Worm (Caenorhabditis elegans) whole organism, L3 larva: Measurements from ENCODE around the gene C06B8.7.

Source experiments
- ZK546.5 ChIP-seq: sonication (generic microtip); optimal IDR thresholded peaks from 2 replicates; lab custom pipeline; 2017; ENCODE audit warnings: missing biosample characterization, missing genetic modification characterization
- aly-2 ChIP-seq: fragments of 150-350 bp; optimal IDR thresholded peaks from 2 replicates; lab custom pipeline; 2014; ENCODE audit warnings: missing biosample characterization, missing genetic modification characterization
- ama-1 ChIP-seq: fragments of 150-350 bp; optimal IDR thresholded peaks from 2 replicates; lab custom pipeline; 2018
- ceh-16 ChIP-seq: sonication (generic microtip); optimal IDR thresholded peaks from 2 replicates; lab custom pipeline; 2017; ENCODE audit warnings: missing biosample characterization, missing genetic modification characterization
- ceh-28 ChIP-seq: fragments of 150-350 bp; optimal IDR thresholded peaks from 2 replicates; lab custom pipeline; 2014; ENCODE audit warnings: missing biosample characterization, missing genetic modification reagents, missing genetic modification characterization
- ceh-82 ChIP-seq: fragments of 150-350 bp; optimal IDR thresholded peaks from 2 replicates; lab custom pipeline; 2014; ENCODE audit warnings: missing biosample characterization, missing genetic modification characterization
- ceh-9 ChIP-seq: sonication (generic microtip); optimal IDR thresholded peaks from 2 replicates; lab custom pipeline; 2018; ENCODE audit warnings: missing biosample characterization, missing genetic modification characterization
- egl-5 ChIP-seq: fragments of 150-350 bp; optimal IDR thresholded peaks from 2 replicates; lab custom pipeline; 2017; ENCODE audit warnings: missing biosample characterization, missing genetic modification reagents, missing genetic modification characterization, inconsistent platforms
- elt-1 ChIP-seq: fragments of 150-350 bp; optimal IDR thresholded peaks from 2 replicates; lab custom pipeline; 2014; ENCODE audit warnings: missing biosample characterization, missing genetic modification characterization
- elt-2 ChIP-seq: sonication (generic microtip); optimal IDR thresholded peaks from 2 replicates; lab custom pipeline; 2016; ENCODE audit warnings: missing genetic modification reagents, mild to moderate bottlenecking, missing genetic modification characterization, missing compliant biosample characterization
- eor-1 ChIP-seq, 2 experiments: fragments of 150-350 bp; optimal IDR thresholded peaks; 2 replicates each; lab custom pipeline; 2014 to 2018; ENCODE audit warnings: missing biosample characterization in 2 of 2, missing genetic modification characterization in 2 of 2
- fkh-10 ChIP-seq: sonication (generic microtip); optimal IDR thresholded peaks from 2 replicates; lab custom pipeline; 2017; ENCODE audit warnings: missing biosample characterization, missing genetic modification reagents, missing genetic modification characterization
- fkh-2 ChIP-seq: fragments of 150-350 bp; optimal IDR thresholded peaks from 2 replicates; lab custom pipeline; 2014; ENCODE audit warnings: missing biosample characterization, missing genetic modification reagents, missing genetic modification characterization
- fos-1 ChIP-seq: fragments of 150-350 bp; optimal IDR thresholded peaks from 2 replicates; lab custom pipeline; 2014; ENCODE audit warnings: missing biosample characterization, missing genetic modification characterization
- hmg-11 ChIP-seq: sonication (generic microtip); optimal IDR thresholded peaks from 2 replicates; lab custom pipeline; 2016; ENCODE audit warnings: missing genetic modification characterization, missing compliant biosample characterization
- jun-1 ChIP-seq: fragments of 150-350 bp; optimal IDR thresholded peaks from 2 replicates; lab custom pipeline; 2014; ENCODE audit warnings: missing biosample characterization, missing genetic modification reagents, missing genetic modification characterization
- lin-15B ChIP-seq: fragments of 150-350 bp; optimal IDR thresholded peaks from 2 replicates; lab custom pipeline; 2014; ENCODE audit warnings: missing biosample characterization, missing genetic modification characterization
- lin-39 ChIP-seq: fragments of 150-350 bp; optimal IDR thresholded peaks from 2 replicates; lab custom pipeline; 2018; ENCODE audit warnings: missing biosample characterization, missing genetic modification reagents, missing genetic modification characterization
- lsy-12 ChIP-seq: sonication (generic microtip); optimal IDR thresholded peaks from 2 replicates; lab custom pipeline; 2016; ENCODE audit warnings: mild to moderate bottlenecking, missing genetic modification characterization, missing compliant biosample characterization
- mdl-1 ChIP-seq: fragments of 150-350 bp; optimal IDR thresholded peaks from 2 replicates; lab custom pipeline; 2014; ENCODE audit warnings: missing biosample characterization, missing genetic modification characterization
- mml-1 ChIP-seq: fragments of 150-350 bp; sonication (generic microtip); optimal IDR thresholded peaks from 3 replicates; lab custom pipeline; 2014; ENCODE audit warnings: missing biosample characterization, missing genetic modification characterization
- nfya-1 ChIP-seq: sonication (generic microtip); optimal IDR thresholded peaks from 2 replicates; lab custom pipeline; 2017; ENCODE audit warnings: missing genetic modification characterization, mild to moderate bottlenecking, missing compliant biosample characterization, antibody characterized with exemption, moderate library complexity; ENCODE audit not compliant: insufficient read depth
- nhr-12 ChIP-seq: fragments of 150-350 bp; optimal IDR thresholded peaks from 2 replicates; lab custom pipeline; 2014; ENCODE audit warnings: missing biosample characterization, missing genetic modification characterization
- nhr-23 ChIP-seq: fragments of 150-350 bp; optimal IDR thresholded peaks from 2 replicates; lab custom pipeline; 2014; ENCODE audit warnings: missing biosample characterization, missing genetic modification reagents, missing genetic modification characterization
- nhr-237 ChIP-seq: fragments of 150-350 bp; optimal IDR thresholded peaks from 2 replicates; lab custom pipeline; 2014; ENCODE audit warnings: missing biosample characterization, missing genetic modification characterization
- nhr-25 ChIP-seq: sonication (generic microtip); optimal IDR thresholded peaks from 2 replicates; lab custom pipeline; 2017; ENCODE audit warnings: missing biosample characterization, missing genetic modification characterization
- nhr-28 ChIP-seq: fragments of 150-350 bp; optimal IDR thresholded peaks from 2 replicates; lab custom pipeline; 2014; ENCODE audit warnings: missing biosample characterization, missing genetic modification characterization
- nhr-43 ChIP-seq: sonication (generic microtip); optimal IDR thresholded peaks from 2 replicates; lab custom pipeline; 2016; ENCODE audit warnings: mild to moderate bottlenecking, missing genetic modification characterization, missing compliant biosample characterization; ENCODE audit not compliant: poor library complexity, severe bottlenecking
- nhr-67 ChIP-seq: fragments of 150-350 bp; optimal IDR thresholded peaks from 2 replicates; lab custom pipeline; 2014; ENCODE audit warnings: missing biosample characterization, missing genetic modification characterization
- nhr-76 ChIP-seq: fragments of 150-350 bp; sonication (generic microtip); optimal IDR thresholded peaks from 5 replicates; lab custom pipeline; 2014; ENCODE audit warnings: missing biosample characterization, missing genetic modification characterization
- nhr-77 ChIP-seq: fragments of 150-350 bp; optimal IDR thresholded peaks from 2 replicates; lab custom pipeline; 2014; ENCODE audit warnings: missing biosample characterization, missing genetic modification characterization
- pha-4 ChIP-seq: fragments of 150-350 bp; optimal IDR thresholded peaks from 2 replicates; lab custom pipeline; 2014; ENCODE audit warnings: missing biosample characterization, missing genetic modification reagents, missing genetic modification characterization
- pqm-1 ChIP-seq: fragments of 150-350 bp; optimal IDR thresholded peaks from 2 replicates; lab custom pipeline; 2017; ENCODE audit warnings: missing biosample characterization, missing genetic modification characterization, inconsistent platforms
- sea-2 ChIP-seq: fragments of 150-350 bp; sonication (generic microtip); optimal IDR thresholded peaks from 4 replicates; lab custom pipeline; 2014; ENCODE audit warnings: missing biosample characterization, missing genetic modification reagents, missing genetic modification characterization
- skn-1 ChIP-seq: fragments of 150-350 bp; optimal IDR thresholded peaks from 2 replicates; lab custom pipeline; 2014; ENCODE audit warnings: missing biosample characterization, missing genetic modification characterization
- snpc-4 ChIP-seq: fragments of 150-350 bp; optimal IDR thresholded peaks from 2 replicates; lab custom pipeline; 2014; ENCODE audit warnings: missing biosample characterization, missing genetic modification characterization
- unc-39 ChIP-seq: sonication (generic microtip); optimal IDR thresholded peaks from 4 replicates; lab custom pipeline; 2017; ENCODE audit warnings: missing biosample characterization, missing genetic modification characterization
- unc-62 ChIP-seq: fragments of 150-350 bp; sonication (generic microtip); optimal IDR thresholded peaks from 4 replicates; lab custom pipeline; 2014; ENCODE audit warnings: missing biosample characterization, missing genetic modification reagents, missing genetic modification characterization
- zag-1 ChIP-seq: fragments of 150-350 bp; optimal IDR thresholded peaks from 2 replicates; lab custom pipeline; 2014; ENCODE audit warnings: missing biosample characterization, missing genetic modification characterization
- ztf-11 ChIP-seq: fragments of 150-350 bp; optimal IDR thresholded peaks from 2 replicates; lab custom pipeline; 2014; ENCODE audit warnings: missing biosample characterization, missing genetic modification characterization
- ztf-4 ChIP-seq: fragments of 150-350 bp; optimal IDR thresholded peaks from 2 replicates; lab custom pipeline; 2014; ENCODE audit warnings: missing biosample characterization, missing genetic modification characterization

The C06B8.7 gene

ce11 chrV:15497731-15498130 lies 803 bp upstream of the C06B8.7 start:
- TF ChIP-seq nhr-237 (tag; lab: Kevin White, UChicago) (no peak), nhr-76 (no peak), fkh-2 (no peak), pqm-1 (tag; lab: Kevin White, UChicago) (peak; percentile 95), fkh-10 (no peak), lsy-12 (peak; percentile 20), pha-4 (tag; lab: Kevin White, UChicago) (peak; percentile 99), elt-2 (tag; lab: Kevin White, UChicago) (peak; percentile 94), nhr-23 (tag; lab: Kevin White, UChicago) (no peak), nfya-1 (no peak), ceh-28 (tag; lab: Kevin White, UChicago) (peak; percentile 72), jun-1 (tag; lab: Kevin White, UChicago) (peak; percentile 84), skn-1 (tag; lab: Kevin White, UChicago) (no peak)

ce11 chrV:15499099-15499498 lies 565 bp downstream of the C06B8.7 start:
- TF ChIP-seq pqm-1 (tag; lab: Kevin White, UChicago): peak; percentile 19
- peak; percentile 31 for TF ChIP-seq elt-2 (tag; lab: Kevin White, UChicago)
- TF ChIP-seq pha-4 (tag; lab: Kevin White, UChicago): no peak

DNA sequence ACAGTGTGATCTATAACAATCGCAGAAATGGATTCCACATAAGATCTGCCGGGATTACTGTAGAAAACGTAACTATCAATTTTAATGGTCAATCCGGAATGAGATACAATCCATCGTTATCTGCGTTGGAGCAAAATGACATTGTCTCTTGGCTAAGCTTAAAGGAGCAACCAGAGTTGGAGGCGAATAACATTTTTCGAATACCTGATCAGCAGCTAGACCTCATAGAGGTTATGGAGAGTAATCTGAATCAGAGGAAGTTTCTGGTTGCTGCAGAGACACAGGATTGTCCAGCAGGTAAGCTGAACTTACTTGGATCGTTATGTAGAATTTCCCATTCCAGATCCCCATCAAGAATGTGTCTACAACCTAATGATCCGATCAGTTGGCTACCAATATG lies 5.1 kb downstream of the C06B8.7 start:
- TF ChIP-seq unc-62 (GFP tag; lab: Kevin White, UChicago) (no peak), pqm-1 (tag; lab: Kevin White, UChicago) (no peak), ama-1 (lab: Kevin White, UChicago) (no peak), fos-1 (tag; lab: Kevin White, UChicago) (no peak), egl-5 (no peak), snpc-4 (tag; lab: Kevin White, UChicago) (no peak), aly-2 (no peak)
- TF ChIP-seq, all 47 proteins: peak for 0

ce11 chrV:15505068-15505467 lies 6.5 kb downstream of the C06B8.7 start:
- TF ChIP-seq mml-1 (tag; lab: Kevin White, UChicago) (no peak), mdl-1 (tag; lab: Kevin White, UChicago) (no peak), zag-1 (no peak), ztf-4 (no peak), ZK546.5 (no peak), nhr-25 (tag; lab: Kevin White, UChicago) (no peak), skn-1 (tag; lab: Kevin White, UChicago) (no peak), unc-62 (GFP tag; lab: Kevin White, UChicago) (no peak), lsy-12 (no peak), elt-2 (tag; lab: Kevin White, UChicago) (peak; percentile 52), pqm-1 (tag; lab: Kevin White, UChicago) (peak; percentile 34), nhr-43 (tag; lab: Kevin White, UChicago) (no peak), lin-15B (tag; lab: Kevin White, UChicago) (no peak), aly-2 (no peak), nhr-76 (no peak), ceh-28 (tag; lab: Kevin White, UChicago) (no peak), unc-39 (tag; lab: Kevin White, UChicago) (no peak), lin-39 (peak; percentile 8), ceh-16 (tag; lab: Kevin White, UChicago) (peak; percentile 2), nhr-28 (tag; lab: Kevin White, UChicago) (no peak)

DNA sequence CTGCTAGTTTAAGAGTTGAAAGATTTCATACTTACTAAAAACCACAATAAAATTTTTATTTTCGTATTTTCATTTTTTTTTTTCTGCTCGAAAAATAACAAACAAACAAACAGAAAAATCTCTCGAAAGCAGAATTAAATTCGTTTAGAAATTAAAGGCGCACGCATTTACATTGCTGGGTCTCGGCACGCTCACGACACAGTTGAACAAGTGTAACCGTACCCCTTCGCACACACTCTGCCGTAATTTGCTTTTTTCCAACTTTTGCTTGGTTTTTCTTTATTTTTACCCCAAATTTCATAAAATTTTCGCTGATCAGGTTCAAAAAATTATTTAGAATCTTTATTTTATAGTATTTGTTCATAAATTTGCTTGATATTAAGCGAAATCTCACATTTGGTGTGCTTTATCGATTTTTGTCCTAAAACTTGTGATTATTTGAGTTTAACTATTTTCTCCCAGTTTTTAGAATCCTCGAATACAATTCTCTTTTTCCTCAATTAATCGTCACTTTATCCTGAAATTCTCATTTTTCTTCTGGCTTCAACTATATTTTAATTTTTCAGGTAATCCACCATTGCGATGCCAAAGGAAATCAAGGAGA lies 13.2 kb downstream of the C06B8.7 start, which contains the start of gene rpl-38:
rpl-38 (plus strand) TSS at position 554 of the 604 bp plus-strand sequence.
- TF ChIP-seq mdl-1 (tag; lab: Kevin White, UChicago) (no peak), nhr-67 (tag; lab: Kevin White, UChicago) (no peak), lin-15B (tag; lab: Kevin White, UChicago) (peak; percentile 82), fos-1 (tag; lab: Kevin White, UChicago) (no peak), jun-1 (tag; lab: Kevin White, UChicago) (peak; percentile 44), nhr-77 (tag; lab: Kevin White, UChicago) (no peak), nhr-25 (tag; lab: Kevin White, UChicago) (peak; percentile 69), ceh-82 (no peak), nhr-12 (tag; lab: Kevin White, UChicago) (no peak), hmg-11 (peak; percentile 84), ceh-9 (no peak), pqm-1 (tag; lab: Kevin White, UChicago) (peak; percentile 74), nhr-28 (tag; lab: Kevin White, UChicago) (no peak), lsy-12 (peak; percentile 47), mml-1 (tag; lab: Kevin White, UChicago) (no peak), ceh-16 (tag; lab: Kevin White, UChicago) (no peak), ZK546.5 (no peak), ztf-11 (tag; lab: Kevin White, UChicago) (no peak), nhr-76 (no peak), nhr-237 (tag; lab: Kevin White, UChicago) (no peak), eor-1 (tag; optimal IDR thresholded peaks at IDR 0.05; lab: Kevin White, UChicago) (no peak), nhr-43 (tag; lab: Kevin White, UChicago) (peak; percentile 41), pha-4 (tag; lab: Kevin White, UChicago) (peak; percentile 95), sea-2 (GFP tag; lab: Kevin White, UChicago) (no peak), snpc-4 (tag; lab: Kevin White, UChicago) (peak; percentile 81), fkh-10 (peak; percentile 70), elt-1 (tag; lab: Kevin White, UChicago) (no peak), elt-2 (tag; lab: Kevin White, UChicago) (peak; percentile 59), ama-1 (lab: Kevin White, UChicago) (no peak), nfya-1 (peak; percentile 95)
